Worm (Caenorhabditis elegans) whole organism, L3 larva: ENCODE data around the gene srlf-36.

Experiments
- R02D3.7 ChIP-seq: fragments of 150-350 bp; optimal IDR thresholded peaks from 2 replicates; lab custom pipeline; 2014; ENCODE audit warnings: missing biosample characterization, missing genetic modification characterization
- ZK546.5 ChIP-seq: sonication (generic microtip); optimal IDR thresholded peaks from 2 replicates; lab custom pipeline; 2017; ENCODE audit warnings: missing biosample characterization, missing genetic modification characterization
- ama-1 ChIP-seq: fragments of 150-350 bp; optimal IDR thresholded peaks from 2 replicates; lab custom pipeline; 2018
- ceh-16 ChIP-seq: sonication (generic microtip); optimal IDR thresholded peaks from 2 replicates; lab custom pipeline; 2017; ENCODE audit warnings: missing biosample characterization, missing genetic modification characterization
- ceh-9 ChIP-seq: sonication (generic microtip); optimal IDR thresholded peaks from 2 replicates; lab custom pipeline; 2018; ENCODE audit warnings: missing biosample characterization, missing genetic modification characterization
- daf-12 ChIP-seq: fragments of 150-350 bp; optimal IDR thresholded peaks from 2 replicates; lab custom pipeline; 2014; ENCODE audit warnings: missing biosample characterization, missing genetic modification reagents, missing genetic modification characterization
- egl-27 ChIP-seq: sonication (generic microtip); optimal IDR thresholded peaks from 4 replicates; lab custom pipeline; 2017; ENCODE audit warnings: missing biosample characterization, missing genetic modification reagents, missing genetic modification characterization
- elt-1 ChIP-seq: fragments of 150-350 bp; optimal IDR thresholded peaks from 2 replicates; lab custom pipeline; 2014; ENCODE audit warnings: missing biosample characterization, missing genetic modification characterization
- elt-2 ChIP-seq: sonication (generic microtip); optimal IDR thresholded peaks from 2 replicates; lab custom pipeline; 2016; ENCODE audit warnings: missing genetic modification reagents, mild to moderate bottlenecking, missing genetic modification characterization, missing compliant biosample characterization
- elt-3 ChIP-seq, 3 experiments: fragments of 150-350 bp in 1 of 3; sonication (generic microtip) in 2 of 3; optimal IDR thresholded peaks; 2 replicates in 2 of 3; 4 replicates in 1 of 3; lab custom pipeline; 2014 to 2017; ENCODE audit warnings: missing biosample characterization in 3 of 3, missing genetic modification characterization in 3 of 3
- fkh-10 ChIP-seq: sonication (generic microtip); optimal IDR thresholded peaks from 2 replicates; lab custom pipeline; 2017; ENCODE audit warnings: missing biosample characterization, missing genetic modification reagents, missing genetic modification characterization
- fkh-2 ChIP-seq: fragments of 150-350 bp; optimal IDR thresholded peaks from 2 replicates; lab custom pipeline; 2014; ENCODE audit warnings: missing biosample characterization, missing genetic modification reagents, missing genetic modification characterization
- hmg-11 ChIP-seq: sonication (generic microtip); optimal IDR thresholded peaks from 2 replicates; lab custom pipeline; 2016; ENCODE audit warnings: missing genetic modification characterization, missing compliant biosample characterization
- jun-1 ChIP-seq: fragments of 150-350 bp; optimal IDR thresholded peaks from 2 replicates; lab custom pipeline; 2014; ENCODE audit warnings: missing biosample characterization, missing genetic modification reagents, missing genetic modification characterization
- lsy-12 ChIP-seq: sonication (generic microtip); optimal IDR thresholded peaks from 2 replicates; lab custom pipeline; 2016; ENCODE audit warnings: mild to moderate bottlenecking, missing genetic modification characterization, missing compliant biosample characterization
- mdl-1 ChIP-seq: fragments of 150-350 bp; optimal IDR thresholded peaks from 2 replicates; lab custom pipeline; 2014; ENCODE audit warnings: missing biosample characterization, missing genetic modification characterization
- mml-1 ChIP-seq: fragments of 150-350 bp; sonication (generic microtip); optimal IDR thresholded peaks from 3 replicates; lab custom pipeline; 2014; ENCODE audit warnings: missing biosample characterization, missing genetic modification characterization
- nfya-1 ChIP-seq: sonication (generic microtip); optimal IDR thresholded peaks from 2 replicates; lab custom pipeline; 2017; ENCODE audit warnings: missing genetic modification characterization, mild to moderate bottlenecking, missing compliant biosample characterization, antibody characterized with exemption, moderate library complexity; ENCODE audit not compliant: insufficient read depth
- nhr-12 ChIP-seq: fragments of 150-350 bp; optimal IDR thresholded peaks from 2 replicates; lab custom pipeline; 2014; ENCODE audit warnings: missing biosample characterization, missing genetic modification characterization
- nhr-23 ChIP-seq: fragments of 150-350 bp; optimal IDR thresholded peaks from 2 replicates; lab custom pipeline; 2014; ENCODE audit warnings: missing biosample characterization, missing genetic modification reagents, missing genetic modification characterization
- nhr-237 ChIP-seq: fragments of 150-350 bp; optimal IDR thresholded peaks from 2 replicates; lab custom pipeline; 2014; ENCODE audit warnings: missing biosample characterization, missing genetic modification characterization
- nhr-25 ChIP-seq: sonication (generic microtip); optimal IDR thresholded peaks from 2 replicates; lab custom pipeline; 2017; ENCODE audit warnings: missing biosample characterization, missing genetic modification characterization
- nhr-67 ChIP-seq: fragments of 150-350 bp; optimal IDR thresholded peaks from 2 replicates; lab custom pipeline; 2014; ENCODE audit warnings: missing biosample characterization, missing genetic modification characterization
- nhr-77 ChIP-seq: fragments of 150-350 bp; optimal IDR thresholded peaks from 2 replicates; lab custom pipeline; 2014; ENCODE audit warnings: missing biosample characterization, missing genetic modification characterization
- pha-4 ChIP-seq: fragments of 150-350 bp; optimal IDR thresholded peaks from 2 replicates; lab custom pipeline; 2014; ENCODE audit warnings: missing biosample characterization, missing genetic modification reagents, missing genetic modification characterization
- sea-2 ChIP-seq: fragments of 150-350 bp; sonication (generic microtip); optimal IDR thresholded peaks from 4 replicates; lab custom pipeline; 2014; ENCODE audit warnings: missing biosample characterization, missing genetic modification reagents, missing genetic modification characterization
- snpc-4 ChIP-seq: fragments of 150-350 bp; optimal IDR thresholded peaks from 2 replicates; lab custom pipeline; 2014; ENCODE audit warnings: missing biosample characterization, missing genetic modification characterization
- tbx-2 ChIP-seq: sonication (generic microtip); optimal IDR thresholded peaks from 2 replicates; lab custom pipeline; 2016; ENCODE audit warnings: mild to moderate bottlenecking, missing genetic modification characterization, missing compliant biosample characterization
- unc-62 ChIP-seq: fragments of 150-350 bp; sonication (generic microtip); optimal IDR thresholded peaks from 4 replicates; lab custom pipeline; 2014; ENCODE audit warnings: missing biosample characterization, missing genetic modification reagents, missing genetic modification characterization
- zag-1 ChIP-seq: fragments of 150-350 bp; optimal IDR thresholded peaks from 2 replicates; lab custom pipeline; 2014; ENCODE audit warnings: missing biosample characterization, missing genetic modification characterization
- ztf-4 ChIP-seq: fragments of 150-350 bp; optimal IDR thresholded peaks from 2 replicates; lab custom pipeline; 2014; ENCODE audit warnings: missing biosample characterization, missing genetic modification characterization

The srlf-36 gene

DNA sequence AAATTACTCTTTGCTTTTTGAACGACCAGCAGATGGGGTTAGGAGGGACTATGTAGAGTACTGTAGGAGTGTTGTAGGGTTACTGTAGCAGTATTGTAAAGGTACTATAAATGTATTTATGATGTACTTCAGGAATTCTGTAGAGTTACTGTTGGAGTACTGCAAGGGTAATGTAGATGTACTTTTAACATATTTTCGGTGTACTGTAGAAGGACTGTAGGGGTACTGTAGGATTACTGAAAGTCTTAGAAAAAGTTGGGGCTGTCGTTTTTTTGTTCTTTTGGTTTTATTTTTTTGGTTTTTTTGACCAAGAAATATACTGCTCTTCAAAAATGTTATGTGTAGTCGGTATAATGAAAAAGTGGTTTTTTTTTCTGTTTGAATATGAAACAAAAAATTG, 10.9 kb downstream of the srlf-36 start:
- TF ChIP-seq tbx-2 (tag; lab: Kevin White, UChicago) (no peak), daf-12 (tag; lab: Kevin White, UChicago) (no peak), nhr-25 (tag; lab: Kevin White, UChicago) (no peak), mdl-1 (tag; lab: Kevin White, UChicago) (no peak), mml-1 (tag; lab: Kevin White, UChicago) (no peak), zag-1 (tag; lab: Kevin White, UChicago) (no peak), hmg-11 (tag; lab: Kevin White, UChicago) (no peak)
- TF ChIP-seq, all 47 proteins: peak for 0

DNA sequence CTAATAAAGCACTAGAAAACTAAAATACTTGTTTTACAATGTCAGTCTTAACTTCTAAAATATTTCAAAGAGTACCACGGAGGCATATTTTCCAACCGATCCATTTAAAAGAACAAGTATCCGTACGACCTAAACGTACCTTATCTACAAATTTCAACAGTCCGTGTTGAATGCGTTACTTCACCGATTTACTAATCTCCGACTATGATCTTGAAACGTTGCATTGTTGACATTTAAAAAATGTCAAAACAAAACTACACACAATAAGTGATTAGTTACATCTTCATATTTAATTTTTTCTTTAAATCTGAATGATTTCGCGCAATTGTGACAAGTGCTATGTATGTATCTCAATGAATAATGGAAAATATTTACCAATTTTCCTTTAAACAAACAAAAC, 11.7 kb downstream of the srlf-36 start:
- TF ChIP-seq tbx-2 (tag; lab: Kevin White, UChicago) (no peak), ama-1 (lab: Kevin White, UChicago) (no peak), fkh-10 (GFP tag; lab: Kevin White, UChicago) (no peak), nhr-23 (peak; percentile 58), nhr-237 (tag; lab: Kevin White, UChicago) (no peak), lsy-12 (tag; lab: Kevin White, UChicago) (no peak), nhr-25 (tag; lab: Kevin White, UChicago) (no peak), elt-1 (peak; percentile 85), snpc-4 (no peak), ztf-4 (tag; lab: Kevin White, UChicago) (no peak), ceh-9 (no peak)

DNA sequence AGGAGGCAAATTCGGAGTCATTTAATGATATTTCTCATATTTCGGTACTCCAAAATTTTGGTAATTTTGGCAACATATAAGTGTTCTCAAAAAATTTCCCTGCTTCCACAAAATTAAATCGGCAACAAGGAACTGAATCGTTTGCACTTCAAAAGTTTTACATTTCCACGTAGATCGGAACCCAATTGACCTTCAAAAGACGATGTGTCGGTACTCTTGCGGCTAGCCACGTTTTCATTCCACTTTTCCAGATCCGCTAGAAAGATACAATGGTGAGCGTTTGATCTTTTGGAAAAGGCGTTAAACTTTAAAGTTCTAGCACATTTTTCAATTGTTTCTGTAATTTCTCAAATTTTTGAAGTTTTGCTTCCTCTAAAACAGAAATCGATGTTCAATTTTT, 12.6 kb downstream of the srlf-36 start:
- TF ChIP-seq egl-27 (tag; lab: Kevin White, UChicago) (no peak), pha-4 (tag; lab: Kevin White, UChicago) (no peak), elt-1 (peak; percentile 88), nhr-25 (tag; lab: Kevin White, UChicago) (peak; percentile 40), nhr-23 (peak; percentile 59)

ce11 chrV:592959-593358, 16.6 kb downstream of the srlf-36 start, which contains the start of gene ZK488.5:
TSS of gene ZK488.5 (plus strand) at chrV:593259.
- no peak for TF ChIP-seq tbx-2 (tag; lab: Kevin White, UChicago)
- TF ChIP-seq ceh-16 (tag; lab: Kevin White, UChicago), result no peak
- no peak for TF ChIP-seq ZK546.5 (tag; lab: Kevin White, UChicago)
- no peak for TF ChIP-seq egl-27 (tag; lab: Kevin White, UChicago)
- TF ChIP-seq pha-4 (tag; lab: Kevin White, UChicago), result no peak
- no peak for TF ChIP-seq sea-2 (GFP tag; lab: Kevin White, UChicago)
- no peak for TF ChIP-seq hmg-11 (tag; lab: Kevin White, UChicago)
- no peak for TF ChIP-seq nhr-12 (tag; lab: Kevin White, UChicago)
- TF ChIP-seq mml-1 (tag; lab: Kevin White, UChicago), result no peak

ce11 chrV:590182-590581, 19.4 kb downstream of the srlf-36 start, which contains the start of gene ZK488.6:
TSS of gene ZK488.6 (plus strand) at chrV:590482.
- TF ChIP-seq hmg-11 (tag; lab: Kevin White, UChicago) (no peak), fkh-2 (no peak), jun-1 (tag; lab: Kevin White, UChicago) (no peak), ZK546.5 (tag; lab: Kevin White, UChicago) (no peak), snpc-4 (no peak), elt-2 (tag; lab: Kevin White, UChicago) (no peak), sea-2 (GFP tag; lab: Kevin White, UChicago) (no peak), nhr-77 (tag; lab: Kevin White, UChicago) (no peak), R02D3.7 (tag; lab: Kevin White, UChicago) (no peak), ceh-16 (tag; lab: Kevin White, UChicago) (no peak), nhr-25 (tag; lab: Kevin White, UChicago) (no peak), daf-12 (tag; lab: Kevin White, UChicago) (no peak)

DNA sequence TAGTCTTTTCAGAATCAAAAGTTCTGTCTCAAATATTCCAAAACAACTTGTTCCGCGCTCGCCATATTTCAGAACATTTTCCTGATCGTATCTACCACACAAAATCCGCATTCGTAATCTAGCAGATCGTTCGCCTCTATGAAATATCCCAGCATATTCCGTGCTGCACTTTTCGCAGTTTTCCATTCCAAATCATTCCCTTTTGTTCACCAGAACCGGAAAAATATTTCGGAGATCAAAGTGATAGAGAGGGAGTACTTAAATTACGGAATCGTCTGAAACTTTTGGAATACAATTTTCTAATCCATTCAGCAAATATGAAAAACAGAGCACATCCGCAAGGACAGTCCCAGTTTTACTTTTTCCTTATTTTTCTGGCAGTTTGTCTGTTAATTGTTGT, 21.8 kb downstream of the srlf-36 start, which contains the start of gene K06H6.1:
TSS of gene K06H6.1 (plus strand) at position 301 of the 400 bp plus-strand sequence.
- TF ChIP-seq nhr-67 (tag; lab: Kevin White, UChicago) (no peak), R02D3.7 (tag; lab: Kevin White, UChicago) (no peak), nfya-1 (tag; lab: Kevin White, UChicago) (no peak), sea-2 (GFP tag; lab: Kevin White, UChicago) (no peak), jun-1 (tag; lab: Kevin White, UChicago) (no peak), elt-3 (tag; optimal IDR thresholded peaks at IDR 0.05; lab: Kevin White, UChicago) (no peak), ceh-16 (tag; lab: Kevin White, UChicago) (no peak), ama-1 (lab: Kevin White, UChicago) (no peak), unc-62 (GFP tag; lab: Kevin White, UChicago) (no peak)
